Worm (Caenorhabditis elegans): ENCODE data around the gene Y54G2A.73.

ce11 chrIV:2982443-2982842, 26.2 kb downstream of the Y54G2A.73 start:
- no peak for TF ChIP-seq lin-39 (tag; optimal IDR thresholded peaks at IDR 0.05)
- TF ChIP-seq snpc-4 (tag; optimal IDR thresholded peaks at IDR 0.05) = no peak
